Fruit fly (Drosophila melanogaster): Measurements from ENCODE around the gene CG6726.

DNA sequence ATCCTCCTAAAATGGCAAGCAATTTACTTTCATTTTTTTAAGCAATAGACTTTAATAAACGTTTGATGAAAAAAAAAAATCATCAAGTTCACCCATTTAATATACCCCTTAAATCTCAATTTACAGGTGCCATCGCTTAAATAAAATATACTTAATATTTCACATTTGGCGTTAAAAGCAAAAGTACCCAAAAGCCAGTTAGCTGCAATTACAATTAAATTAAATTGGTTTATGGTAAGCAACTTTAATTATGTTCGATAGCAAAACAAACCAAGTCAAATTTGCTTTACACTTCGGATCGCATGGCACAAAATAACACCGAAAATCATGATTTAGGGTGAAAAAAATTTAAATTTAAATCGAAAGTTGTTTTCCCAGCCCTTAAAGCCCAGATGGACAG, 49.6 kb upstream of the CG6726 start, which contains the start of gene CG13838:
- TF ChIP-seq HLH106 (tag; optimal IDR thresholded peaks at IDR 0.05) (no peak), sage (GFP tag; optimal IDR thresholded peaks at IDR 0.05) (no peak), ey (GFP tag; optimal IDR thresholded peaks at IDR 0.05) (no peak), Jra (GFP tag; optimal IDR thresholded peaks at IDR 0.05) (no peak)

Data from whole organism, wandering third instar larva.